Worm (Caenorhabditis elegans): Measurements from ENCODE around the gene sox-4.
A peak's percentile ranks its signal among the peaks of the same experiment; 100 is the strongest.

Gene sox-4

ce11 chrX:3499867-3500266 is 8.9 kb downstream of the sox-4 start:
- TF ChIP-seq crh-2 (tag; optimal IDR thresholded peaks at IDR 0.05) (peak; percentile 30), fos-1 (tag; optimal IDR thresholded peaks at IDR 0.05) (peak; percentile 70), nhr-11 (tag; optimal IDR thresholded peaks at IDR 0.05) (no peak), ceh-16 (tag; optimal IDR thresholded peaks at IDR 0.05) (no peak)

ce11 chrX:3498953-3499352 is 9.9 kb downstream of the sox-4 start, which contains the start of gene C12D12.1:
C12D12.1 (plus strand) TSS chrX:3499253.
- peak; percentile 24 for TF ChIP-seq fos-1 (tag; optimal IDR thresholded peaks at IDR 0.05)
- TF ChIP-seq blmp-1 (tag; optimal IDR thresholded peaks at IDR 0.05; ENCODE audit: insufficient read depth) = no peak

ce11 chrX:3495776-3496175 is 13.0 kb downstream of the sox-4 start, which contains the start of gene glt-1:
glt-1 (plus strand) TSS chrX:3496026.
- TF ChIP-seq sma-3 (GFP tag; optimal IDR thresholded peaks at IDR 0.05) (peak; percentile 27), C34F6.9 (tag; optimal IDR thresholded peaks at IDR 0.05) (no peak), lsy-2 (tag; optimal IDR thresholded peaks at IDR 0.05) (no peak), ztf-4 (tag; optimal IDR thresholded peaks at IDR 0.05) (no peak), sma-9 (GFP tag; optimal IDR thresholded peaks at IDR 0.05) (peak; percentile 53), sma-9 (tag; optimal IDR thresholded peaks at IDR 0.05) (no peak), fos-1 (tag; optimal IDR thresholded peaks at IDR 0.05) (peak; percentile 41)

- TF ChIP-seq F13H6.1 (tag; optimal IDR thresholded peaks at IDR 0.05) (peak; percentile 36), peb-1 (tag; optimal IDR thresholded peaks at IDR 0.05) (no peak), nhr-77 (tag; optimal IDR thresholded peaks at IDR 0.05) (no peak), nhr-21 (tag; optimal IDR thresholded peaks at IDR 0.05) (no peak), mab-5 (tag; optimal IDR thresholded peaks at IDR 0.05) (no peak), lin-11 (tag; optimal IDR thresholded peaks at IDR 0.05) (no peak), ztf-11 (tag; optimal IDR thresholded peaks at IDR 0.05) (no peak)
These were observed 14.2 kb downstream of the sox-4 start for ce11 chrX:3494634-3495033.

- TF ChIP-seq mbf-1 (tag; optimal IDR thresholded peaks at IDR 0.05) (no peak), C34F6.9 (tag; optimal IDR thresholded peaks at IDR 0.05) (no peak), crh-2 (tag; optimal IDR thresholded peaks at IDR 0.05) (no peak), lin-39 (tag; optimal IDR thresholded peaks at IDR 0.05) (no peak), unc-62 (GFP tag; optimal IDR thresholded peaks at IDR 0.05) (no peak), ztf-4 (tag; optimal IDR thresholded peaks at IDR 0.05) (no peak), sem-4 (tag; optimal IDR thresholded peaks at IDR 0.05) (no peak), ceh-16 (tag; optimal IDR thresholded peaks at IDR 0.05) (no peak), alr-1 (tag; optimal IDR thresholded peaks at IDR 0.05) (no peak), sma-3 (GFP tag; optimal IDR thresholded peaks at IDR 0.05) (peak; percentile 57), fos-1 (tag; optimal IDR thresholded peaks at IDR 0.05) (no peak), unc-39 (tag; optimal IDR thresholded peaks at IDR 0.05) (no peak), nhr-23 (tag; optimal IDR thresholded peaks at IDR 0.05) (no peak), sma-9 (GFP tag; optimal IDR thresholded peaks at IDR 0.05) (peak; percentile 20), sma-9 (tag; optimal IDR thresholded peaks at IDR 0.05) (no peak), snpc-4 (tag; optimal IDR thresholded peaks at IDR 0.05) (no peak)
These were observed 16.4 kb downstream of the sox-4 start for ce11 chrX:3492431-3492830.

- TF ChIP-seq lin-39 (tag; optimal IDR thresholded peaks at IDR 0.05) (no peak), lsy-2 (tag; optimal IDR thresholded peaks at IDR 0.05) (no peak), sma-9 (GFP tag; optimal IDR thresholded peaks at IDR 0.05) (no peak), sma-9 (tag; optimal IDR thresholded peaks at IDR 0.05) (no peak), Y55F3AM.14 (GFP tag; optimal IDR thresholded peaks at IDR 0.05) (no peak), ztf-11 (tag; optimal IDR thresholded peaks at IDR 0.05) (no peak), mdl-1 (tag; optimal IDR thresholded peaks at IDR 0.05) (no peak), sma-3 (GFP tag; optimal IDR thresholded peaks at IDR 0.05) (no peak), egl-27 (tag; optimal IDR thresholded peaks at IDR 0.05) (no peak), nhr-129 (tag; optimal IDR thresholded peaks at IDR 0.05) (no peak), mab-5 (tag; optimal IDR thresholded peaks at IDR 0.05) (no peak), ceh-16 (tag; optimal IDR thresholded peaks at IDR 0.05) (no peak), ZK546.5 (tag; optimal IDR thresholded peaks at IDR 0.05) (no peak), nhr-11 (tag; optimal IDR thresholded peaks at IDR 0.05) (no peak), F13H6.1 (tag; optimal IDR thresholded peaks at IDR 0.05) (no peak), R02D3.7 (tag; optimal IDR thresholded peaks at IDR 0.05) (no peak), aly-2 (tag; optimal IDR thresholded peaks at IDR 0.05) (no peak)
These were observed 19.8 kb downstream of the sox-4 start, which contains the start of gene C12D12.3 for ce11 chrX:3488993-3489392. C12D12.3 (plus strand) TSS chrX:3489293.

Data from whole organism, L2 larva.